Fruit fly (Drosophila melanogaster) whole organism, embryonic: ENCODE results near the gene dikar.
A peak's percentile ranks its signal among the peaks of the same experiment; 100 is the strongest.

Experiments used
- Aef1 ChIP-seq: fragments of 200-800 bp; sonication (Bioruptor generic); IDR thresholded peaks from 3 replicates; pipeline ENCODE4 v1.3.6; 2022; ENCODE audit warnings: missing biosample characterization, missing genetic modification characterization
- BEAF-32 ChIP-seq: fragments of 200-800 bp; sonication (Bioruptor generic); optimal IDR thresholded peaks from 3 replicates; lab custom pipeline; 2017; ENCODE audit warnings: missing biosample characterization, missing genetic modification characterization, mild to moderate bottlenecking, moderate library complexity, missing genetic modification reagents
- CG10543 ChIP-seq: fragments of 200-800 bp; sonication (Bioruptor generic); optimal IDR thresholded peaks from 3 replicates; lab custom pipeline; 2017; ENCODE audit warnings: missing biosample characterization, mild to moderate bottlenecking, missing genetic modification characterization, moderate library complexity
- CG10654 ChIP-seq: fragments of 200-800 bp; sonication (Bioruptor generic); optimal IDR thresholded peaks from 2 replicates; lab custom pipeline; 2016; ENCODE audit warnings: missing biosample characterization, missing genetic modification characterization
- CG11085 ChIP-seq: fragments of 200-800 bp; sonication (Bioruptor generic); IDR thresholded peaks from 2 replicates; pipeline ENCODE4 v1.3.6; 2022; ENCODE audit warnings: missing biosample characterization, missing genetic modification characterization
- CG11695 ChIP-seq: fragments of 200-800 bp; sonication (Bioruptor generic); IDR thresholded peaks from 3 replicates; pipeline ENCODE4 v1.3.6; 2022; ENCODE audit warnings: missing biosample characterization, missing genetic modification characterization
- CG14667 ChIP-seq: fragments of 200-800 bp; sonication (Bioruptor generic); IDR thresholded peaks from 2 replicates; pipeline ENCODE4 v1.3.6; 2022; ENCODE audit warnings: missing biosample characterization, missing genetic modification characterization
- CG15073 ChIP-seq: fragments of 200-800 bp; sonication (Bioruptor generic); optimal IDR thresholded peaks from 2 replicates; lab custom pipeline; 2016; ENCODE audit warnings: missing biosample characterization, missing genetic modification characterization
- CG17612 ChIP-seq: fragments of 200-800 bp; sonication (Bioruptor generic); IDR thresholded peaks from 2 replicates; pipeline ENCODE4 v1.3.6; 2022; ENCODE audit warnings: missing biosample characterization, missing genetic modification characterization
- CG3407 ChIP-seq: fragments of 200-800 bp; sonication (Bioruptor generic); optimal IDR thresholded peaks from 2 replicates; lab custom pipeline; 2018; ENCODE audit warnings: missing biosample characterization, mild to moderate bottlenecking, missing genetic modification characterization
- CG5245 ChIP-seq: fragments of 200-800 bp; sonication (Bioruptor generic); optimal IDR thresholded peaks from 3 replicates; lab custom pipeline; 2016; ENCODE audit warnings: missing biosample characterization, missing genetic modification characterization
- CG6254 ChIP-seq: fragments of 200-800 bp; sonication (Bioruptor generic); optimal IDR thresholded peaks from 3 replicates; lab custom pipeline; 2017; ENCODE audit warnings: mild to moderate bottlenecking, missing biosample characterization, missing genetic modification reagents, missing genetic modification characterization
- CG6765 ChIP-seq: fragments of 200-800 bp; sonication (Bioruptor generic); optimal IDR thresholded peaks from 3 replicates; lab custom pipeline; 2017; ENCODE audit warnings: missing biosample characterization, mild to moderate bottlenecking, missing genetic modification characterization
- CG6813 ChIP-seq: fragments of 200-800 bp; sonication (Bioruptor generic); optimal IDR thresholded peaks from 2 replicates; lab custom pipeline; 2017; ENCODE audit warnings: missing biosample characterization, missing genetic modification characterization, mild to moderate bottlenecking, moderate library complexity, missing genetic modification reagents
- CG7357 ChIP-seq: fragments of 200-800 bp; sonication (Bioruptor generic); IDR thresholded peaks from 3 replicates; pipeline ENCODE4 v1.3.6; 2022; ENCODE audit warnings: missing biosample characterization, missing genetic modification characterization
- CG7745 ChIP-seq: fragments of 200-800 bp; sonication (Bioruptor generic); optimal IDR thresholded peaks from 2 replicates; lab custom pipeline; 2018; ENCODE audit warnings: missing biosample characterization, mild to moderate bottlenecking, missing genetic modification characterization, moderate library complexity
- CG8359 ChIP-seq: fragments of 200-800 bp; sonication (Bioruptor generic); optimal IDR thresholded peaks from 2 replicates; lab custom pipeline; 2017; ENCODE audit warnings: missing biosample characterization, mild to moderate bottlenecking, missing genetic modification characterization, borderline replicate concordance
- CG8924 ChIP-seq: fragments of 200-800 bp; optimal IDR thresholded peaks from 3 replicates; lab custom pipeline; 2019; ENCODE audit warnings: missing biosample characterization, mild to moderate bottlenecking, missing genetic modification characterization, moderate library complexity
- CG8944 ChIP-seq: fragments of 200-800 bp; sonication (Bioruptor generic); optimal IDR thresholded peaks from 3 replicates; lab custom pipeline; 2016; ENCODE audit warnings: missing biosample characterization, missing genetic modification characterization
- CrebB ChIP-seq: fragments of 200-800 bp; sonication (Bioruptor generic); optimal IDR thresholded peaks from 3 replicates; lab custom pipeline; 2018; ENCODE audit warnings: missing biosample characterization, mild to moderate bottlenecking, missing genetic modification characterization
- Dll ChIP-seq: fragments of 200-800 bp; sonication (Bioruptor generic); IDR thresholded peaks from 4 replicates; pipeline ENCODE4 v1.3.6; 2022; ENCODE audit warnings: missing biosample characterization, missing genetic modification characterization; ENCODE audit not compliant: partially characterized antibody
- H2.0 ChIP-seq: fragments of 200-800 bp; sonication (Bioruptor generic); IDR thresholded peaks from 2 replicates; pipeline ENCODE4 v1.3.6; 2022; ENCODE audit warnings: missing biosample characterization, missing genetic modification characterization
- HLH4C ChIP-seq: fragments of 200-800 bp; sonication (Bioruptor generic); IDR thresholded peaks from 3 replicates; pipeline ENCODE4 v1.3.6; 2022; ENCODE audit warnings: missing biosample characterization, missing genetic modification characterization; ENCODE audit not compliant: partially characterized antibody
- HLHmδ ChIP-seq: fragments of 200-800 bp; sonication (Bioruptor generic); optimal IDR thresholded peaks from 2 replicates; lab custom pipeline; 2018; ENCODE audit warnings: missing biosample characterization, mild to moderate bottlenecking, missing genetic modification characterization, moderate library complexity
- Hand ChIP-seq: fragments of 200-800 bp; sonication (Bioruptor generic); optimal IDR thresholded peaks from 2 replicates; lab custom pipeline; 2017; ENCODE audit warnings: mild to moderate bottlenecking, missing biosample characterization, missing genetic modification reagents, missing genetic modification characterization
- Mad ChIP-seq: fragments of 200-800 bp; sonication (Bioruptor generic); optimal IDR thresholded peaks from 2 replicates; lab custom pipeline; 2016; ENCODE audit warnings: missing biosample characterization, missing genetic modification characterization
- Meics ChIP-seq: fragments of 200-800 bp; sonication (Bioruptor generic); optimal IDR thresholded peaks from 2 replicates; lab custom pipeline; 2017; ENCODE audit warnings: missing biosample characterization, mild to moderate bottlenecking, missing genetic modification characterization
- Opbp ChIP-seq: fragments of 200-800 bp; sonication (Bioruptor generic); IDR thresholded peaks from 3 replicates; pipeline ENCODE4 v1.3.6; 2022; ENCODE audit warnings: missing biosample characterization, missing genetic modification characterization; ENCODE audit not compliant: partially characterized antibody
- Sry-β ChIP-seq: fragments of 200-800 bp; sonication (Bioruptor generic); optimal IDR thresholded peaks from 2 replicates; lab custom pipeline; 2018; ENCODE audit warnings: missing biosample characterization, mild to moderate bottlenecking, missing genetic modification characterization, moderate library complexity
- Ssrp ChIP-seq: fragments of 200-800 bp; sonication (Bioruptor generic); optimal IDR thresholded peaks from 2 replicates; lab custom pipeline; 2018; ENCODE audit warnings: missing biosample characterization, mild to moderate bottlenecking, missing genetic modification characterization, moderate library complexity
- YL-1 ChIP-seq: fragments of 200-800 bp; sonication (Bioruptor generic); optimal IDR thresholded peaks from 3 replicates; lab custom pipeline; 2017; ENCODE audit warnings: missing biosample characterization, mild to moderate bottlenecking, missing genetic modification characterization
- ab ChIP-seq: fragments of 200-800 bp; sonication (Bioruptor generic); optimal IDR thresholded peaks from 2 replicates; lab custom pipeline; 2016; ENCODE audit warnings: missing biosample characterization, missing genetic modification characterization
- ci ChIP-seq: fragments of 200-800 bp; sonication (Bioruptor generic); IDR thresholded peaks from 3 replicates; pipeline ENCODE4 v1.3.6; 2022; ENCODE audit warnings: missing biosample characterization, missing genetic modification characterization
- dysf ChIP-seq: fragments of 200-800 bp; sonication (Bioruptor generic); IDR thresholded peaks from 3 replicates; pipeline ENCODE4 v1.3.6; 2022; ENCODE audit warnings: missing biosample characterization, missing genetic modification characterization
- eve ChIP-seq, 2 experiments: fragments of >200 bp; optimal IDR thresholded peaks; 2 replicates each; lab custom pipeline; 2017; ENCODE audit warnings: missing biosample characterization in 2 of 2, missing genetic modification characterization in 2 of 2
- ewg ChIP-seq: fragments of 200-800 bp; sonication (Bioruptor generic); optimal IDR thresholded peaks from 3 replicates; lab custom pipeline; 2017; ENCODE audit warnings: mild to moderate bottlenecking, missing biosample characterization, missing genetic modification reagents, missing genetic modification characterization
- eyg ChIP-seq: fragments of 200-800 bp; sonication (Bioruptor generic); optimal IDR thresholded peaks from 3 replicates; lab custom pipeline; 2016; ENCODE audit warnings: missing biosample characterization, missing genetic modification characterization
- fu2 ChIP-seq: fragments of 200-800 bp; sonication (Bioruptor generic); optimal IDR thresholded peaks from 2 replicates; lab custom pipeline; 2016; ENCODE audit warnings: missing biosample characterization, missing genetic modification characterization
- ham ChIP-seq: fragments of 200-800 bp; sonication (Bioruptor generic); IDR thresholded peaks from 2 replicates; pipeline ENCODE4 v1.3.6; 2022; ENCODE audit warnings: missing biosample characterization, missing genetic modification characterization
- kay ChIP-seq: fragments of 200-800 bp; sonication (Bioruptor generic); optimal IDR thresholded peaks from 2 replicates; lab custom pipeline; 2016; ENCODE audit warnings: missing biosample characterization, missing genetic modification characterization
- kni ChIP-seq: fragments of 200-800 bp; sonication (Bioruptor generic); optimal IDR thresholded peaks from 3 replicates; lab custom pipeline; 2017; ENCODE audit warnings: mild to moderate bottlenecking, missing biosample characterization, missing genetic modification reagents, missing genetic modification characterization
- p53 ChIP-seq: fragments of 200-800 bp; sonication (Bioruptor generic); optimal IDR thresholded peaks from 2 replicates; lab custom pipeline; 2016; ENCODE audit warnings: missing biosample characterization, missing genetic modification characterization
- pfk ChIP-seq: fragments of 200-800 bp; sonication (Bioruptor generic); optimal IDR thresholded peaks from 2 replicates; lab custom pipeline; 2018; ENCODE audit warnings: missing biosample characterization, mild to moderate bottlenecking, missing genetic modification characterization, moderate library complexity
- slou ChIP-seq: fragments of 200-800 bp; sonication (Bioruptor generic); optimal IDR thresholded peaks from 3 replicates; lab custom pipeline; 2016; ENCODE audit warnings: missing biosample characterization, missing genetic modification characterization
- slp2 ChIP-seq: fragments of 200-800 bp; sonication (Bioruptor generic); optimal IDR thresholded peaks from 2 replicates; lab custom pipeline; 2016; ENCODE audit warnings: missing biosample characterization, missing genetic modification characterization
- sqz ChIP-seq: fragments of 200-800 bp; sonication (Bioruptor generic); optimal IDR thresholded peaks from 3 replicates; lab custom pipeline; 2018; ENCODE audit warnings: missing biosample characterization, mild to moderate bottlenecking, missing genetic modification characterization
- sr ChIP-seq: fragments of 200-800 bp; sonication (Bioruptor generic); IDR thresholded peaks from 3 replicates; pipeline ENCODE4 v1.3.6; 2022; ENCODE audit warnings: missing biosample characterization, missing genetic modification characterization
- ttk ChIP-seq: fragments of 200-800 bp; sonication (Bioruptor generic); IDR thresholded peaks from 2 replicates; pipeline ENCODE4 v2.1.2; 2022; ENCODE audit warnings: missing biosample characterization, missing genetic modification characterization
- wek ChIP-seq: fragments of 200-800 bp; sonication (Bioruptor generic); optimal IDR thresholded peaks from 3 replicates; lab custom pipeline; 2018; ENCODE audit warnings: missing biosample characterization, mild to moderate bottlenecking, missing genetic modification characterization, moderate library complexity
- zf30C ChIP-seq: fragments of 200-800 bp; sonication (Bioruptor generic); optimal IDR thresholded peaks from 3 replicates; lab custom pipeline; 2018; ENCODE audit warnings: missing biosample characterization, mild to moderate bottlenecking, missing genetic modification characterization

dikar gene

DNA sequence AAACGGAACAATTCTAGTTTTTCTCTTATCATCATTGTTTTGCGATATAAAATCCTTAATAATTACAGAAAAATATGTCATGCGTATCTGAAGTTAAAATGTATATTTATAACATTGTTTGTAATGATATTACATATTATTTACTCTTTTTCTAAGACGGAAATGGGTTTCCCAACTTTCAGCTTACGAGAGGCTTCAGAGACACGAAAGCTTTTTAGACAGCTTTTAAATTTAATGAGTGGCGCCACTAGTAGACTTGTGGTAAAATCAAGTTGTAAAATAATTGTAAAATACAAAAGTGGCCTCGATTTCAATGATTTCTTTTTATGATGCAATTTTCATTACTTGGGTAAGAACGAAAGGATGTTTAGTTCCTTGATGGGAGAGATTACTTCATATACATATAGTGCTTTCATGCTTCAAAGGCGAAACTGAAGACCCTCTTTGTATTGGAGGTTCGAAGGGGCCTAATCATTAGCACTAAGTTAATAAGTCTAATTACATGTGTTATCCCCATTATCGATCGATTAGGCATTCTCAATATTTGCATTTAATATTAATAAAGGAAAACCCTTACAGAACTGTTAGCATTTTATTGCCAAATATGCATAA lies 33.9 kb downstream of the dikar start (continued):
- peak; percentile 75 for TF ChIP-seq pfk
- peak; percentile 84 for TF ChIP-seq sr
- no peak for TF ChIP-seq HLH4C (GFP tag; lab: Robert Waterston, UW)
- TF ChIP-seq CG7357 (GFP tag; lab: Robert Waterston, UW): no peak
- no peak for TF ChIP-seq CG15073 (GFP tag; lab: Kevin White, UChicago)
- TF ChIP-seq Hand (GFP tag; lab: Kevin White, UChicago): peak; percentile 67
- peak; percentile 76 for TF ChIP-seq eyg (GFP tag; lab: Kevin White, UChicago)
- TF ChIP-seq CG7745 (tag; lab: Kevin White, UChicago): no peak
- TF ChIP-seq H2.0: peak; percentile 87
- peak; percentile 30 for TF ChIP-seq kni
- TF ChIP-seq ham (GFP tag; lab: Robert Waterston, UW): peak; percentile 80
- TF ChIP-seq CG5245: peak; percentile 81
- TF ChIP-seq Meics: peak; percentile 94
- peak; percentile 86 for TF ChIP-seq p53 (GFP tag; lab: Kevin White, UChicago)
- peak; percentile 43 for TF ChIP-seq CG8944 (GFP tag; lab: Kevin White, UChicago)
- TF ChIP-seq zf30C: no peak
- no peak for TF ChIP-seq BEAF-32
- peak; percentile 81 for TF ChIP-seq sqz (GFP tag; lab: Kevin White, UChicago)
- TF ChIP-seq CG17612 (GFP tag; lab: Robert Waterston, UW): peak; percentile 79
- TF ChIP-seq CG10543 (GFP tag; lab: Kevin White, UChicago): peak; percentile 70
- peak; percentile 66; the same call in 2 of the 3 replicates for TF ChIP-seq CG11695 (GFP tag; lab: Robert Waterston, UW)
- peak; percentile 96 for TF ChIP-seq CG6765 (GFP tag; lab: Kevin White, UChicago)
- peak; percentile 72 for TF ChIP-seq CG8359
- TF ChIP-seq CG8924 (tag; lab: Kevin White, UChicago): peak; percentile 12
- TF ChIP-seq kay (GFP tag; lab: Kevin White, UChicago): peak; percentile 44
- TF ChIP-seq dysf (GFP tag; lab: Robert Waterston, UW): peak; percentile 81; the same call in 2 of the 3 replicates
- TF ChIP-seq HLHmδ (GFP tag; lab: Kevin White, UChicago): no peak
- TF ChIP-seq CG14667 (GFP tag; lab: Robert Waterston, UW): peak; percentile 40; the same call in 1 of the 2 replicates
- TF ChIP-seq slou (GFP tag; lab: Kevin White, UChicago): peak; percentile 95
- TF ChIP-seq Sry-β: peak; percentile 29
- TF ChIP-seq slp2: peak; percentile 80
- TF ChIP-seq ewg (GFP tag; lab: Kevin White, UChicago): peak; percentile 70
- TF ChIP-seq CG3407: peak; percentile 88
- TF ChIP-seq ttk: peak; percentile 86
- peak; percentile 53 for TF ChIP-seq Mad (GFP tag; lab: Kevin White, UChicago)
- TF ChIP-seq ab (GFP tag; lab: Kevin White, UChicago): no peak
- TF ChIP-seq CG10654 (GFP tag; lab: Kevin White, UChicago): peak; percentile 92
- no peak for TF ChIP-seq Opbp (GFP tag; lab: Robert Waterston, UW)
- TF ChIP-seq ci (GFP tag; lab: Robert Waterston, UW): peak; percentile 98
- peak; percentile 89 for TF ChIP-seq CG6813
- TF ChIP-seq YL-1 (GFP tag; lab: Kevin White, UChicago): peak; percentile 32
- no peak for TF ChIP-seq eve (GFP tag; optimal IDR thresholded peaks at IDR 0.05; lab: Kevin White, UChicago)
- peak; percentile 15 for TF ChIP-seq CG6254 (GFP tag; lab: Kevin White, UChicago)
- no peak for TF ChIP-seq Dll (GFP tag; lab: Robert Waterston, UW)
- TF ChIP-seq wek (GFP tag; lab: Kevin White, UChicago): peak; percentile 89
- TF ChIP-seq CrebB: peak; percentile 83
- TF ChIP-seq Aef1 (GFP tag; lab: Robert Waterston, UW): peak; percentile 70
- TF ChIP-seq CG11085 (GFP tag; lab: Robert Waterston, UW): peak; percentile 85
- TF ChIP-seq Ssrp (tag; lab: Kevin White, UChicago): no peak
- peak; percentile 53 for TF ChIP-seq fu2 (GFP tag; lab: Kevin White, UChicago)
